Worm (Caenorhabditis elegans) whole organism, midembryonic: ENCODE measurements around the gene T25F10.1.

Source experiments
- T22C8.4 ChIP-seq: fragments of 200-800 bp; sonication (Bioruptor generic); IDR thresholded peaks from 2 replicates; pipeline ENCODE4 v1.3.6; 2022; ENCODE audit warnings: missing genetic modification characterization, missing compliant biosample characterization
- cog-1 ChIP-seq: sonication (generic microtip); optimal IDR thresholded peaks from 2 replicates; lab custom pipeline; 2016; ENCODE audit warnings: missing genetic modification characterization, missing compliant biosample characterization
- flt-1 ChIP-seq: fragments of 200-800 bp; sonication (Bioruptor generic); IDR thresholded peaks from 2 replicates; pipeline ENCODE4 v1.3.6; 2022; ENCODE audit warnings: missing genetic modification characterization, missing compliant biosample characterization
- klf-2 ChIP-seq: fragments of 200-800 bp; sonication (Bioruptor generic); conservative IDR thresholded peaks from 2 replicates; pipeline ENCODE4 v1.3.6; 2022; ENCODE audit warnings: missing genetic modification reagents, missing genetic modification characterization, missing compliant biosample characterization
- ref-1 ChIP-seq: fragments of 200-800 bp; sonication (Bioruptor generic); conservative IDR thresholded peaks from 2 replicates; pipeline ENCODE4 v1.3.6; 2022; ENCODE audit warnings: missing genetic modification reagents, missing genetic modification characterization, missing compliant biosample characterization
- tab-1 ChIP-seq: fragments of 200-800 bp; sonication (Bioruptor generic); IDR thresholded peaks from 2 replicates; pipeline ENCODE4 v1.3.6; 2022; ENCODE audit warnings: missing genetic modification characterization, missing compliant biosample characterization
- ztf-23 ChIP-seq: fragments of 200-800 bp; sonication (Bioruptor generic); IDR thresholded peaks from 2 replicates; pipeline ENCODE4 v1.3.6; 2022; ENCODE audit warnings: missing genetic modification reagents, missing genetic modification characterization, missing compliant biosample characterization

DNA sequence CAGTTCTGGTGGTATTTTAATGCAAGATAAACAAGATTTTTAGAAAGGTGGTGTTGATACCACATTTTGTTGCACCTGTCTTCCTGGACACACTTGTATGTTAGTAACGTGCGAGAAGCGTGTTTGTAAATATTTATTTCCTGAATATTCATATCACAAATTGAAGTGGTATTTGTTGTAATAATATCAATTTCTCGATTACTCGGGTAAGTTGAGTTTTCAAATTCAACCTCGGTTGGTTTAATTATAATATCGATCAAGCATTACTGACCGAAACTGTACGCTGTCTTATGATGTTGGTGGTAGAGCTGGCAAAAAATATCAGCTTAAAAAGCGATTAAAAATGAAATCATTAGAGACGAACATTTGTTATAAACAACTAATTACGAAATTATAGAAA is 35.7 kb downstream of the T25F10.1 start, which contains the start of gene dmsr-11:
- TF ChIP-seq ref-1 (GFP tag; lab: Robert Waterston, UW) (no peak), ztf-23 (GFP tag; lab: Robert Waterston, UW) (no peak), tab-1 (GFP tag; lab: Robert Waterston, UW) (no peak), klf-2 (no peak), flt-1 (no peak), cog-1 (no peak), T22C8.4 (no peak)
